Worm (Caenorhabditis elegans) whole organism, mixed stage, embryonic: ENCODE measurements around the gene Y43E12A.2.
"Not testable (repeated sequence)": the region's sequence is repeated elsewhere in the genome, so short reads cannot be mapped to it uniquely, and the experiment has no call there.

Experiments
- M03D4.4 ChIP-seq: sonication (generic microtip); optimal IDR thresholded peaks from 2 replicates; lab custom pipeline; 2017; ENCODE audit warnings: mild to moderate bottlenecking, missing genetic modification characterization, missing compliant biosample characterization
- bed-3 ChIP-seq: fragments of 200-800 bp; sonication (Bioruptor generic); optimal IDR thresholded peaks from 3 replicates; lab custom pipeline; 2018; ENCODE audit warnings: mild to moderate bottlenecking, missing genetic modification characterization, moderate library complexity, missing compliant biosample characterization
- ceh-43 ChIP-seq: fragments of 200-800 bp; sonication (Bioruptor generic); optimal IDR thresholded peaks from 2 replicates; lab custom pipeline; 2018; ENCODE audit warnings: mild to moderate bottlenecking, missing genetic modification characterization, moderate library complexity, missing compliant biosample characterization
- ceh-83 ChIP-seq: fragments of 200-800 bp; sonication (Bioruptor generic); optimal IDR thresholded peaks from 2 replicates; lab custom pipeline; 2018; ENCODE audit warnings: mild to moderate bottlenecking, missing genetic modification characterization, missing compliant biosample characterization
- ces-1 ChIP-seq: fragments of 150-350 bp; optimal IDR thresholded peaks from 2 replicates; lab custom pipeline; 2014; ENCODE audit warnings: missing biosample characterization, missing genetic modification reagents, missing genetic modification characterization
- cnd-1 ChIP-seq: fragments of 200-800 bp; sonication (Bioruptor generic); optimal IDR thresholded peaks from 2 replicates; lab custom pipeline; 2018; ENCODE audit warnings: mild to moderate bottlenecking, missing genetic modification characterization, missing compliant biosample characterization
- elt-1 ChIP-seq: sonication (generic microtip); optimal IDR thresholded peaks from 2 replicates; lab custom pipeline; 2017; ENCODE audit warnings: missing genetic modification characterization, mild to moderate bottlenecking, missing compliant biosample characterization, antibody characterized with exemption, moderate library complexity, borderline replicate concordance; ENCODE audit not compliant: insufficient read depth
- elt-3 ChIP-seq: fragments of 150-350 bp; optimal IDR thresholded peaks from 2 replicates; lab custom pipeline; 2014; ENCODE audit warnings: missing biosample characterization, missing genetic modification characterization
- flh-1 ChIP-seq: fragments of 200-800 bp; sonication (Bioruptor generic); optimal IDR thresholded peaks from 2 replicates; lab custom pipeline; 2018; ENCODE audit warnings: mild to moderate bottlenecking, missing genetic modification characterization, moderate library complexity, missing compliant biosample characterization
- ham-2 ChIP-seq: fragments of 200-800 bp; sonication (Bioruptor generic); optimal IDR thresholded peaks from 2 replicates; lab custom pipeline; 2018; ENCODE audit warnings: mild to moderate bottlenecking, missing genetic modification characterization, missing compliant biosample characterization
- hlh-1 ChIP-seq: fragments of 150-350 bp; optimal IDR thresholded peaks from 2 replicates; lab custom pipeline; 2014; ENCODE audit warnings: missing biosample characterization, missing genetic modification reagents, missing genetic modification characterization
- lin-32 ChIP-seq: fragments of 200-800 bp; sonication (Bioruptor generic); optimal IDR thresholded peaks from 2 replicates; lab custom pipeline; 2018; ENCODE audit warnings: mild to moderate bottlenecking, missing genetic modification characterization, missing compliant biosample characterization
- lsy-2 ChIP-seq: fragments of 150-350 bp; optimal IDR thresholded peaks from 2 replicates; lab custom pipeline; 2014; ENCODE audit warnings: missing biosample characterization, missing genetic modification characterization
- mab-5 ChIP-seq: fragments of 150-350 bp; optimal IDR thresholded peaks from 2 replicates; lab custom pipeline; 2014; ENCODE audit warnings: missing biosample characterization, missing genetic modification characterization
- mep-1 ChIP-seq: fragments of 150-350 bp; optimal IDR thresholded peaks from 2 replicates; lab custom pipeline; 2017; ENCODE audit warnings: missing biosample characterization, missing genetic modification reagents, missing genetic modification characterization, inconsistent platforms
- mls-2 ChIP-seq: sonication (generic microtip); optimal IDR thresholded peaks from 2 replicates; lab custom pipeline; 2016; ENCODE audit warnings: mild to moderate bottlenecking, missing genetic modification characterization, moderate library complexity, missing compliant biosample characterization
- nhr-12 ChIP-seq: fragments of 150-350 bp; optimal IDR thresholded peaks from 2 replicates; lab custom pipeline; 2014; ENCODE audit warnings: missing biosample characterization, missing genetic modification characterization
- nhr-2 ChIP-seq: fragments of 150-350 bp; optimal IDR thresholded peaks from 2 replicates; lab custom pipeline; 2014; ENCODE audit warnings: missing biosample characterization, missing genetic modification characterization
- nhr-28 ChIP-seq: fragments of 150-350 bp; optimal IDR thresholded peaks from 2 replicates; lab custom pipeline; 2014; ENCODE audit warnings: missing biosample characterization, missing genetic modification characterization
- sem-2 ChIP-seq: fragments of 200-800 bp; sonication (Bioruptor generic); optimal IDR thresholded peaks from 2 replicates; lab custom pipeline; 2018; ENCODE audit warnings: mild to moderate bottlenecking, missing genetic modification characterization, missing compliant biosample characterization
- snpc-4 ChIP-seq: fragments of 150-350 bp; optimal IDR thresholded peaks from 2 replicates; lab custom pipeline; 2014; ENCODE audit warnings: missing biosample characterization, missing genetic modification characterization
- tbx-8 ChIP-seq: fragments of 200-800 bp; sonication (Bioruptor generic); optimal IDR thresholded peaks from 2 replicates; lab custom pipeline; 2018; ENCODE audit warnings: mild to moderate bottlenecking, missing genetic modification characterization, moderate library complexity, missing compliant biosample characterization
- unc-120 ChIP-seq: sonication (generic microtip); optimal IDR thresholded peaks from 2 replicates; lab custom pipeline; 2017; ENCODE audit warnings: missing genetic modification characterization, missing compliant biosample characterization; ENCODE audit not compliant: poor library complexity, severe bottlenecking
- unc-39 ChIP-seq: fragments of 150-350 bp; optimal IDR thresholded peaks from 2 replicates; lab custom pipeline; 2014; ENCODE audit warnings: missing biosample characterization, missing genetic modification characterization
- zip-8 ChIP-seq: fragments of 150-350 bp; optimal IDR thresholded peaks from 2 replicates; lab custom pipeline; 2014; ENCODE audit warnings: missing biosample characterization, missing genetic modification characterization
- ztf-11 ChIP-seq: fragments of 150-350 bp; optimal IDR thresholded peaks from 2 replicates; lab custom pipeline; 2014; ENCODE audit warnings: missing biosample characterization, missing genetic modification characterization

Y43E12A.2 gene

ce11 chrIV:10948797-10949196 lies 33.1 kb upstream of the Y43E12A.2 start, which contains the start of gene Y69E1A.1:
TSS of gene Y69E1A.1 (minus strand) at chrIV:10948897.
- no peak for TF ChIP-seq ztf-11 (tag; lab: Kevin White, UChicago)
- TF ChIP-seq cnd-1 (tag; lab: Kevin White, UChicago) = no peak
- TF ChIP-seq ham-2 (GFP tag; lab: Kevin White, UChicago) = no peak
- no peak for TF ChIP-seq snpc-4 (tag; lab: Kevin White, UChicago)
- no peak for TF ChIP-seq nhr-12 (tag; lab: Kevin White, UChicago)
- TF ChIP-seq zip-8 (tag; lab: Kevin White, UChicago) = no peak
- no peak for TF ChIP-seq tbx-8 (GFP tag; lab: Kevin White, UChicago)
- TF ChIP-seq M03D4.4 (tag; lab: Kevin White, UChicago) = no peak
- TF ChIP-seq nhr-2 (tag; lab: Kevin White, UChicago) = no peak
- TF ChIP-seq lin-32 (GFP tag; lab: Kevin White, UChicago) = no peak
- TF ChIP-seq bed-3 (GFP tag; lab: Kevin White, UChicago) = no peak

- TF ChIP-seq elt-3 (tag; lab: Kevin White, UChicago) (no peak), snpc-4 (tag; lab: Kevin White, UChicago) (no peak), zip-8 (tag; lab: Kevin White, UChicago) (no peak)
These were observed 32.4 kb upstream of the Y43E12A.2 start, which contains the start of gene nsph-3.1 for ce11 chrIV:10949510-10949909. TSS of gene nsph-3.1 (plus strand) at chrIV:10949810.

ce11 chrIV:10950363-10951214 lies 31.3 kb upstream of the Y43E12A.2 start:
- TF ChIP-seq unc-120 (tag; lab: Kevin White, UChicago) = no peak
- no peak for TF ChIP-seq unc-39 (tag; lab: Kevin White, UChicago)
- TF ChIP-seq hlh-1 (tag; lab: Kevin White, UChicago) = no peak
- no peak for TF ChIP-seq cnd-1 (tag; lab: Kevin White, UChicago)
- TF ChIP-seq flh-1 (GFP tag; lab: Kevin White, UChicago) = no peak
- TF ChIP-seq ceh-83 (GFP tag; lab: Kevin White, UChicago) = no peak
- TF ChIP-seq ces-1 (GFP tag; lab: Kevin White, UChicago) = no peak
- no peak for TF ChIP-seq mep-1
- TF ChIP-seq ceh-43 (GFP tag; lab: Kevin White, UChicago) = no peak

- TF ChIP-seq nhr-28 (tag; lab: Kevin White, UChicago) (no peak), sem-2 (GFP tag; lab: Kevin White, UChicago) (no peak), lsy-2 (tag; lab: Kevin White, UChicago) (no peak), mab-5 (no peak), unc-120 (tag; lab: Kevin White, UChicago) (no peak), cnd-1 (tag; lab: Kevin White, UChicago) (no peak), nhr-12 (tag; lab: Kevin White, UChicago) (no peak), mls-2 (tag; lab: Kevin White, UChicago) (no peak), elt-1 (tag; lab: Kevin White, UChicago) (no peak), tbx-8 (GFP tag; lab: Kevin White, UChicago) (no peak)
These were observed 29.9 kb upstream of the Y43E12A.2 start, which contains the start of gene Y69E1A.3 for ce11 chrIV:10951997-10952396. TSS of gene Y69E1A.3 (plus strand) at chrIV:10952297.

- TF ChIP-seq mab-5; nhr-12 (tag; lab: Kevin White, UChicago); hlh-1 (tag; lab: Kevin White, UChicago): not testable (repeated sequence)
These were observed 26.9 kb upstream of the Y43E12A.2 start, which contains the start of gene Y69E1A.4 for ce11 chrIV:10954955-10955354. TSS of gene Y69E1A.4 (plus strand) at chrIV:10955255.
